Worm (Caenorhabditis elegans) whole organism, L2 larva: Measurements from ENCODE around the gene vap-1.

Experiments used
- C34F6.9 ChIP-seq: fragments of 150-350 bp; optimal IDR thresholded peaks from 2 replicates; lab custom pipeline; 2014; ENCODE audit warnings: missing biosample characterization, missing genetic modification characterization
- R02D3.7 ChIP-seq: fragments of 150-350 bp; optimal IDR thresholded peaks from 2 replicates; lab custom pipeline; 2014; ENCODE audit warnings: missing biosample characterization, missing genetic modification characterization
- Y55F3AM.14 ChIP-seq: fragments of 200-800 bp; sonication (Bioruptor generic); optimal IDR thresholded peaks from 2 replicates; lab custom pipeline; 2018; ENCODE audit warnings: mild to moderate bottlenecking, missing genetic modification characterization, missing compliant biosample characterization
- ama-1 ChIP-seq: fragments of 150-350 bp; optimal IDR thresholded peaks from 2 replicates; lab custom pipeline; 2018; ENCODE audit warnings: inconsistent platforms
- blmp-1 ChIP-seq: sonication (generic microtip); optimal IDR thresholded peaks from 2 replicates; lab custom pipeline; 2017; ENCODE audit warnings: missing genetic modification characterization, mild to moderate bottlenecking, missing compliant biosample characterization, antibody characterized with exemption, moderate library complexity; ENCODE audit not compliant: insufficient read depth
- gmeb-1 ChIP-seq: fragments of 150-350 bp; optimal IDR thresholded peaks from 2 replicates; lab custom pipeline; 2014; ENCODE audit warnings: missing biosample characterization, missing genetic modification characterization
- mab-5 ChIP-seq: fragments of 150-350 bp; optimal IDR thresholded peaks from 2 replicates; lab custom pipeline; 2014; ENCODE audit warnings: missing biosample characterization, missing genetic modification characterization
- nhr-129 ChIP-seq: fragments of 150-350 bp; optimal IDR thresholded peaks from 2 replicates; lab custom pipeline; 2014; ENCODE audit warnings: missing biosample characterization, missing genetic modification characterization
- sma-9 ChIP-seq, 2 experiments: fragments of 150-350 bp in 1 of 2; sonication (generic microtip) in 1 of 2; optimal IDR thresholded peaks; 2 replicates each; lab custom pipeline; 2014 to 2016; ENCODE audit warnings: missing genetic modification characterization in 2 of 2, mild to moderate bottlenecking in 1 of 2, missing biosample characterization in 1 of 2, missing compliant biosample characterization in 1 of 2, missing genetic modification reagents in 1 of 2, moderate library complexity in 1 of 2
- unc-55 ChIP-seq: fragments of 150-350 bp; sonication (generic microtip); optimal IDR thresholded peaks from 3 replicates; lab custom pipeline; 2014; ENCODE audit warnings: missing biosample characterization, missing genetic modification reagents, missing genetic modification characterization
- ztf-11 ChIP-seq: sonication (generic microtip); optimal IDR thresholded peaks from 2 replicates; lab custom pipeline; 2017; ENCODE audit warnings: missing biosample characterization, missing genetic modification characterization

vap-1 gene

ce11 chrX:17355462-17355861 is 40.9 kb downstream of the vap-1 start:
- no peak for TF ChIP-seq nhr-129 (tag; lab: Kevin White, UChicago)
- TF ChIP-seq ama-1 (lab: Kevin White, UChicago): no peak
- no peak for TF ChIP-seq ztf-11 (tag; lab: Kevin White, UChicago)
- TF ChIP-seq gmeb-1 (tag; lab: Kevin White, UChicago): no peak
- no peak for TF ChIP-seq mab-5 (tag; lab: Kevin White, UChicago)
- TF ChIP-seq Y55F3AM.14 (GFP tag; lab: Kevin White, UChicago): no peak

ce11 chrX:17352098-17352497 is 44.3 kb downstream of the vap-1 start:
- TF ChIP-seq R02D3.7 (no peak), sma-9 (GFP tag; optimal IDR thresholded peaks at IDR 0.05; lab: Kevin White, UChicago) (peak; percentile 33), sma-9 (tag; optimal IDR thresholded peaks at IDR 0.05; lab: Kevin White, UChicago) (no peak), C34F6.9 (tag; lab: Kevin White, UChicago) (peak; percentile 3)

ce11 chrX:17349411-17349810 is 46.9 kb downstream of the vap-1 start:
- TF ChIP-seq ztf-11 (tag; lab: Kevin White, UChicago) (no peak), unc-55 (GFP tag; lab: Kevin White, UChicago) (no peak), blmp-1 (tag; lab: Kevin White, UChicago) (no peak)
